Worm (Caenorhabditis elegans) whole organism, early embryonic: Measurements from ENCODE around the gene C25E10.8.

Experiments
- ama-1 ChIP-seq: fragments of 150-350 bp; optimal IDR thresholded peaks from 2 replicates; lab custom pipeline; 2014
- ceh-13 ChIP-seq: fragments of 200-800 bp; sonication (Bioruptor generic); optimal IDR thresholded peaks from 2 replicates; lab custom pipeline; 2018; ENCODE audit warnings: mild to moderate bottlenecking, missing genetic modification characterization, missing compliant biosample characterization
- ceh-36 ChIP-seq: sonication (generic microtip); optimal IDR thresholded peaks from 2 replicates; lab custom pipeline; 2016; ENCODE audit warnings: missing genetic modification characterization, inconsistent platforms, missing compliant biosample characterization
- ets-7 ChIP-seq: sonication (generic microtip); optimal IDR thresholded peaks from 2 replicates; lab custom pipeline; 2016; ENCODE audit warnings: missing genotype, missing genetic modification characterization, missing compliant biosample characterization
- flt-1 ChIP-seq: fragments of 200-800 bp; sonication (Bioruptor generic); IDR thresholded peaks from 2 replicates; pipeline ENCODE4 v1.3.6; 2022; ENCODE audit warnings: missing genetic modification characterization, missing compliant biosample characterization
- hmg-4 ChIP-seq: fragments of 200-800 bp; sonication (Bioruptor generic); optimal IDR thresholded peaks from 2 replicates; lab custom pipeline; 2018; ENCODE audit warnings: mild to moderate bottlenecking, missing genetic modification characterization, missing compliant biosample characterization
- pes-1 ChIP-seq: fragments of 200-800 bp; sonication (Bioruptor generic); IDR thresholded peaks from 2 replicates; pipeline ENCODE4 v1.3.6; 2022; ENCODE audit warnings: missing genetic modification reagents, missing genetic modification characterization, missing compliant biosample characterization
- sea-1 ChIP-seq: fragments of 200-800 bp; sonication (Bioruptor generic); conservative IDR thresholded peaks from 2 replicates; pipeline ENCODE4 v1.3.6; 2022; ENCODE audit warnings: missing genetic modification characterization, missing compliant biosample characterization
- tbx-11 ChIP-seq: fragments of 200-800 bp; sonication (Bioruptor generic); IDR thresholded peaks from 2 replicates; pipeline ENCODE4 v1.3.6; 2022; ENCODE audit warnings: missing genetic modification characterization, missing compliant biosample characterization
- tbx-37 ChIP-seq: fragments of 200-800 bp; sonication (Bioruptor generic); conservative IDR thresholded peaks from 2 replicates; pipeline ENCODE4 v1.3.6; 2022; ENCODE audit warnings: missing genetic modification reagents, missing genetic modification characterization, missing compliant biosample characterization

ce11 chrV:9033267-9033666 is 20.6 kb downstream of the C25E10.8 start, which contains the start of gene C25E10.4:
- TF ChIP-seq ama-1 (lab: Kevin White, UChicago) (no peak), ets-7 (no peak), flt-1 (no peak), ceh-36 (tag; lab: Kevin White, UChicago) (no peak), sea-1 (GFP tag; lab: Robert Waterston, UW) (no peak), ceh-13 (GFP tag; lab: Kevin White, UChicago) (no peak), tbx-37 (GFP tag; lab: Robert Waterston, UW) (no peak), hmg-4 (GFP tag; lab: Kevin White, UChicago) (no peak), pes-1 (GFP tag; lab: Robert Waterston, UW) (no peak), tbx-11 (GFP tag; lab: Robert Waterston, UW) (no peak)
